Worm (Caenorhabditis elegans) whole organism, midembryonic: ENCODE measurements around the gene Y82E9BR.8.

ENCODE experiments used
- med-1 ChIP-seq: sonication (generic microtip); optimal IDR thresholded peaks from 2 replicates; lab custom pipeline; 2017; ENCODE audit warnings: missing genetic modification characterization, mild to moderate bottlenecking, missing compliant biosample characterization, antibody characterized with exemption, missing genetic modification reagents; ENCODE audit not compliant: insufficient read depth
- ref-1 ChIP-seq: fragments of 200-800 bp; sonication (Bioruptor generic); conservative IDR thresholded peaks from 2 replicates; pipeline ENCODE4 v1.3.6; 2022; ENCODE audit warnings: missing genetic modification reagents, missing genetic modification characterization, missing compliant biosample characterization
- tab-1 ChIP-seq: fragments of 200-800 bp; sonication (Bioruptor generic); IDR thresholded peaks from 2 replicates; pipeline ENCODE4 v1.3.6; 2022; ENCODE audit warnings: missing genetic modification characterization, missing compliant biosample characterization
- ztf-29 ChIP-seq: fragments of 200-800 bp; sonication (Bioruptor generic); IDR thresholded peaks from 2 replicates; pipeline ENCODE4 v1.3.6; 2022; ENCODE audit warnings: missing genetic modification reagents, missing genetic modification characterization, missing compliant biosample characterization

- TF ChIP-seq ztf-29 (GFP tag; lab: Robert Waterston, UW) (no peak), ref-1 (GFP tag; lab: Robert Waterston, UW) (no peak), med-1 (GFP tag; lab: Kevin White, UChicago) (no peak), tab-1 (GFP tag; lab: Robert Waterston, UW) (no peak)
These were observed 37.5 kb upstream of the Y82E9BR.8 start for ce11 chrIII:1395355-1395754.
